Worm (Caenorhabditis elegans) whole organism, L4 larva: Measurements from ENCODE around the gene str-232.

ENCODE experiments used
- R02D3.7 ChIP-seq: fragments of 150-350 bp; sonication (generic microtip); optimal IDR thresholded peaks from 3 replicates; lab custom pipeline; 2014; ENCODE audit warnings: missing biosample characterization, missing genetic modification characterization
- lin-13 ChIP-seq: fragments of 150-350 bp; optimal IDR thresholded peaks from 2 replicates; lab custom pipeline; 2014; ENCODE audit warnings: missing biosample characterization, missing genetic modification reagents, missing genetic modification characterization
- nhr-11 ChIP-seq: fragments of 150-350 bp; optimal IDR thresholded peaks from 2 replicates; lab custom pipeline; 2014; ENCODE audit warnings: missing biosample characterization, missing genetic modification characterization

DNA sequence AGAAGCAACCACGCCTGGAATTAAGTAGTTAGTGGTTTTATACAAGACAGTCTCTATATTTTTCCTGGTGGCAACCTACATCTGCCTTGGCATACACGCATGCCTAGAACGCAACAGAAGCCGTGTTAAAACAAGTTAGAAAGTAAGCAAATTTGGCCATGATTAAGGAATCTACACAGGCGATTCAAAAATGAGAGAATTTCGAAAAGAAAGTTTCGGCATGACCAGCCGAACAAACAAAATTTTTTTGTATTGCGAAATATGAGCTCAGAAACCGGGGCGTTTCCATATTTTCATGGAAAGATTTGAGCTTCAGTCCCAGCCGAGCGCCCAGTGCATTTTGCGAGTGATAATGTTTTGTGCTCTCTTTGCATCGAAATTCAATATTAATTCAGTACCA is 44.6 kb upstream of the str-232 start, which contains the start of gene F14H3.15:
- TF ChIP-seq nhr-11 (tag; lab: Kevin White, UChicago) (no peak), R02D3.7 (tag; lab: Kevin White, UChicago) (no peak), lin-13 (GFP tag; lab: Kevin White, UChicago) (no peak)
